Fruit fly (Drosophila melanogaster): ENCODE measurements around the gene Rpp14a.

Gene Rpp14a

DNA sequence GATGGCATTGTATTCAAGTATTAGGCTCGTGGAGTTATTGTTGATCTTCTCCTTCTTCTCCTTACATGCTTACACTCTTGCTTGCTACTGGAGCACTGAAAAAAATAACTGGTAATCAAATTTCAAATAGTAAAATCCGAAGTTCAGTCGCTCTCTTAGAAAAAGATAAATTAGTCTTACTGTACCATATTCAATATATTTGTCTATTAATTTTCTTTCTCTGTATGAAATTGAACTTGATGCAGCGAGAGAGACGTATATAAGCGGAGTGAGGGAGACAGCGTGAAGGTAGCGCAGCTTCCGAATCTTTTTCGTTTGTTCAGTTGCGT lies 4.5 kb downstream of the Rpp14a start (continued):
- peak; percentile 90 for TF ChIP-seq Ets21C (GFP tag; optimal IDR thresholded peaks at IDR 0.05)
- peak; percentile 90 for TF ChIP-seq Gug (GFP tag; IDR thresholded peaks at IDR 0.05)
- peak; percentile 92 for TF ChIP-seq CG3032 (tag; optimal IDR thresholded peaks at IDR 0.05)
- TF ChIP-seq eg (GFP tag; IDR thresholded peaks at IDR 0.05): peak; percentile 95
- TF ChIP-seq lz (GFP tag; optimal IDR thresholded peaks at IDR 0.05): peak; percentile 94
- TF ChIP-seq CG1621 (tag; optimal IDR thresholded peaks at IDR 0.05): peak; percentile 88
- TF ChIP-seq Hr4 (GFP tag; optimal IDR thresholded peaks at IDR 0.05): peak; percentile 83
- peak; percentile 94 for TF ChIP-seq achi (GFP tag; optimal IDR thresholded peaks at IDR 0.05)
- peak; percentile 97 for TF ChIP-seq topi (GFP tag; optimal IDR thresholded peaks at IDR 0.05)
- TF ChIP-seq Lpt (GFP tag; optimal IDR thresholded peaks at IDR 0.05): peak; percentile 90
- peak; percentile 99 for TF ChIP-seq svp (GFP tag)
- TF ChIP-seq CG16779 (tag; optimal IDR thresholded peaks at IDR 0.05): peak; percentile 88
- TF ChIP-seq cyc (GFP tag; optimal IDR thresholded peaks at IDR 0.05): peak; percentile 96
- TF ChIP-seq net (GFP tag; optimal IDR thresholded peaks at IDR 0.05): peak; percentile 90
- peak; percentile 94 for TF ChIP-seq Sox102F (GFP tag; optimal IDR thresholded peaks at IDR 0.05)
- peak; percentile 91 for TF ChIP-seq Sox14 (GFP tag; optimal IDR thresholded peaks at IDR 0.05)
- peak; percentile 94 for TF ChIP-seq dsx (GFP tag; optimal IDR thresholded peaks at IDR 0.05; ENCODE audit: poor library complexity, severe bottlenecking)
- TF ChIP-seq CG6808 (GFP tag; optimal IDR thresholded peaks at IDR 0.05): peak; percentile 87
- TF ChIP-seq CG11902 (GFP tag; optimal IDR thresholded peaks at IDR 0.05): peak; percentile 95
- TF ChIP-seq Hr38 (GFP tag; optimal IDR thresholded peaks at IDR 0.05): no peak
- TF ChIP-seq CG34406 (GFP tag; optimal IDR thresholded peaks at IDR 0.05): peak; percentile 93
- peak; percentile 97 for TF ChIP-seq CG8319 (GFP tag; optimal IDR thresholded peaks at IDR 0.05)
- peak; percentile 93 for TF ChIP-seq Hr39 (GFP tag; optimal IDR thresholded peaks at IDR 0.05)
- peak; percentile 56 for TF ChIP-seq CG4318 (GFP tag; optimal IDR thresholded peaks at IDR 0.05)
- TF ChIP-seq esn (GFP tag; optimal IDR thresholded peaks at IDR 0.05): peak; percentile 96
- TF ChIP-seq CG6792 (GFP tag; optimal IDR thresholded peaks at IDR 0.05): peak; percentile 96
- peak; percentile 94 for TF ChIP-seq CG15336 (GFP tag; IDR thresholded peaks at IDR 0.05)
- peak; percentile 72 for TF ChIP-seq dac (GFP tag; optimal IDR thresholded peaks at IDR 0.05)
- TF ChIP-seq CG7368 (GFP tag; optimal IDR thresholded peaks at IDR 0.05): peak; percentile 95
- TF ChIP-seq spab (GFP tag; optimal IDR thresholded peaks at IDR 0.05): peak; percentile 89

DNA sequence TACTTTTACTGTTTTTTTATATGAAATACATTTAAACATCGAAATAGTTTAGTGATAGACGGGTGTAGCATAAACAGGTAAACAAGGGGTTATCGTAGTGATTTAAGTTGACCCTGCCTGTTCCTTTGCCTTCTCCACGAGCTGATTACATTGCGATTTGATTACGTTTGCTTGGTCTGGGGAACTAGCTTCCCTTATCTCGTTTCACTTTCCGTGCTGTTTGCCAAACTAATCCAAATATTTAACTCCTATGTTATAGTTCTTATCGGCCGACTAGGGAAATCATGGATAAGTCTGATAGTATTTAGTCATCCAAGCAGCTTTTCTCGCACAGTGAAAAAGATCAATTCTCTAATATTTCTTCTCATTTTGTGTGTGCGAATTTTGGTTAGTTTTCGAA lies 5.3 kb downstream of the Rpp14a start:
- TF ChIP-seq topi (GFP tag; optimal IDR thresholded peaks at IDR 0.05) (no peak), fkh (GFP tag; optimal IDR thresholded peaks at IDR 0.05) (peak; percentile 75)

DNA sequence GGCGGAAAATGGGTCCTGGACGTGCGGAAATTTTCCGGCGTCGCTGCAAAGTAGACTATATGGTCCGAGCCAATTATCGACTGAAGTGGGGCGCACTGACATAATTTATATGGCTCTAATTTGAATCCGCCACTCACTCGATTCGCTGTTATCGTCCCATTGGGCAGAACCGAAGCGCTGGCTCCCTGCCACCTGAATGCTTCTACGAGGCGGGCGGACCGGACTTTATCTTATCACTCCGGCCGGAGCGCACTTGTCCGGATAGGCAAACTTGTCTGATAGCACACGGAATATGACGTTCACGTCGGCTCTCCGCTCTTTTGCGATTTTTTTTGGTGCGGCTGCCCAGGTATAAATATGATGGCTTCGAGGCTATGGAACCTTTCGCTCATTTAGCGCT lies 5.9 kb downstream of the Rpp14a start:
- TF ChIP-seq CG3919 (GFP tag; optimal IDR thresholded peaks at IDR 0.05) (no peak), Eip78C (GFP tag) (peak; percentile 32), Eip93F (GFP tag; optimal IDR thresholded peaks at IDR 0.05) (no peak), CG9139 (GFP tag; optimal IDR thresholded peaks at IDR 0.05) (no peak), CG31627 (GFP tag; optimal IDR thresholded peaks at IDR 0.05) (no peak), Hr38 (GFP tag; optimal IDR thresholded peaks at IDR 0.05) (no peak), CG7368 (GFP tag; optimal IDR thresholded peaks at IDR 0.05) (no peak), vri (GFP tag; optimal IDR thresholded peaks at IDR 0.05) (peak; percentile 99), CG34406 (GFP tag; optimal IDR thresholded peaks at IDR 0.05) (no peak), net (GFP tag; optimal IDR thresholded peaks at IDR 0.05) (no peak), CG6276 (GFP tag; optimal IDR thresholded peaks at IDR 0.05) (no peak), CG32006 (GFP tag; optimal IDR thresholded peaks at IDR 0.05) (no peak), CG11762 (GFP tag; optimal IDR thresholded peaks at IDR 0.05; ENCODE audit: insufficient read depth) (no peak), achi (GFP tag; optimal IDR thresholded peaks at IDR 0.05) (no peak), pdm3 (GFP tag; optimal IDR thresholded peaks at IDR 0.05) (no peak), cyc (GFP tag; optimal IDR thresholded peaks at IDR 0.05) (no peak), lz (GFP tag; optimal IDR thresholded peaks at IDR 0.05) (no peak), CG11902 (GFP tag; optimal IDR thresholded peaks at IDR 0.05) (peak; percentile 64), topi (GFP tag; optimal IDR thresholded peaks at IDR 0.05) (no peak), dac (GFP tag; optimal IDR thresholded peaks at IDR 0.05) (no peak)
